3 worm cellular contexts compared by ENCODE assay signal in the genomic region with DNA sequence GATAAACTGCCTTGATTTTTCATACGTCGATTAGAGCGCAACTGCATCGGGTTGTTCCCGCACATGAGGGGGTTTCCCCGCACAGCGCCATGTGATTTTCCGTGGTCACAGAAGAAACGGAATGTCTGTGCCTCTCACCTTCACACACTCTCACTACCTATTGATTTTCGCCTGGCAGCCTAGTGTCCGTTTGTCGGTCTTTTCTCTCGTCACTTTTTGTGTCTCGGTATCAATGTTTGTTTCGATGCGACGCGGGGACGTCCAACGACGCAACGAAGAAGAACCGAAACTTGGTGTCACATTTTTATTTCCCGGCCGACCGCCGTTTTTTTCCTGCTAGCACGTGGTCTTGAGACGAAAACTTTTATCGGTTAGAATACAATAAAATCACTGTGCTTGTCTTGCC.
TF ChIP-seq lines count a peak whose summit lies in the region.

No protein-coding gene starts in this region.

TF ChIP-seq in whole organism, L1 larva, 84 proteins besides CTCF, POLR2A, EP300 and RAD21 (continued from another document and continues in another):
- TF ChIP-seq nhr-20 (tag; optimal IDR thresholded peaks at IDR 0.05; lab: Kevin White, UChicago) (peak; percentile 98), nhr-90 (tag; optimal IDR thresholded peaks at IDR 0.05; lab: Kevin White, UChicago; ENCODE audit: poor library complexity) (peak; percentile 93), nhr-11 (tag; optimal IDR thresholded peaks at IDR 0.05; lab: Kevin White, UChicago) (peak; percentile 65), tbx-2 (tag; optimal IDR thresholded peaks at IDR 0.05; lab: Kevin White, UChicago) (peak; percentile 94), ces-1 (GFP tag; optimal IDR thresholded peaks at IDR 0.05; lab: Kevin White, UChicago) (no peak), hlh-17 (GFP tag; optimal IDR thresholded peaks at IDR 0.05; lab: Kevin White, UChicago; ENCODE audit: borderline replicate concordance) (no peak), egl-13 (tag; optimal IDR thresholded peaks at IDR 0.05; lab: Kevin White, UChicago) (peak; percentile 82), fos-1 (tag; optimal IDR thresholded peaks at IDR 0.05; lab: Kevin White, UChicago) (peak; percentile 65), zag-1 (tag; optimal IDR thresholded peaks at IDR 0.05; lab: Kevin White, UChicago) (no peak), unc-62 (GFP tag; optimal IDR thresholded peaks at IDR 0.05; lab: Kevin White, UChicago) (no peak), elt-3 (tag; optimal IDR thresholded peaks at IDR 0.05; lab: Kevin White, UChicago) (peak in 5 of 6 experiments; percentile 36 to 97 (median 82)), ceh-8 (GFP tag; optimal IDR thresholded peaks at IDR 0.05; lab: Kevin White, UChicago) (no peak), nhr-84 (tag; optimal IDR thresholded peaks at IDR 0.05; lab: Kevin White, UChicago) (no peak), nhr-76 (tag; optimal IDR thresholded peaks at IDR 0.05; lab: Kevin White, UChicago) (peak; percentile 55), hpl-2 (GFP tag; optimal IDR thresholded peaks at IDR 0.05; lab: Kevin White, UChicago) (peak; percentile 91), snu-23 (GFP tag; optimal IDR thresholded peaks at IDR 0.05; lab: Kevin White, UChicago) (peak; percentile 98), swsn-7 (tag; optimal IDR thresholded peaks at IDR 0.05; lab: Kevin White, UChicago) (peak; percentile 92), ceh-82 (tag; optimal IDR thresholded peaks at IDR 0.05; lab: Kevin White, UChicago) (peak; percentile 47 to 81 (median 66)), lsy-2 (tag; optimal IDR thresholded peaks at IDR 0.05; lab: Kevin White, UChicago) (peak; percentile 83 to 95), lin-14 (GFP tag; optimal IDR thresholded peaks at IDR 0.05; lab: Kevin White, UChicago) (peak; percentile 100), ceh-63 (GFP tag; optimal IDR thresholded peaks at IDR 0.05; lab: Kevin White, UChicago) (no peak), ceh-90 (tag; optimal IDR thresholded peaks at IDR 0.05; lab: Kevin White, UChicago) (no peak), efl-3 (GFP tag; optimal IDR thresholded peaks at IDR 0.05; lab: Kevin White, UChicago) (no peak), unc-130 (tag; optimal IDR thresholded peaks at IDR 0.05; lab: Kevin White, UChicago) (peak; percentile 90), aly-2 (tag; optimal IDR thresholded peaks at IDR 0.05; lab: Kevin White, UChicago) (no peak), pax-3 (tag; optimal IDR thresholded peaks at IDR 0.05; lab: Kevin White, UChicago) (peak; percentile 84), unc-30 (tag; optimal IDR thresholded peaks at IDR 0.05; lab: Kevin White, UChicago) (no peak), nhr-85 (tag; lab: Kevin White, UChicago) (peak; percentile 99), aha-1 (tag; optimal IDR thresholded peaks at IDR 0.05; lab: Kevin White, UChicago) (peak; percentile 55), lin-35 (GFP tag; optimal IDR thresholded peaks at IDR 0.05; lab: Kevin White, UChicago) (peak; percentile 83 to 91), efl-1 (optimal IDR thresholded peaks at IDR 0.05; lab: Kevin White, UChicago) (peak; percentile 86 to 91), efl-1 (GFP tag; optimal IDR thresholded peaks at IDR 0.05 in 1 of 2; lab: Kevin White, UChicago) (peak; percentile 72 to 97), unc-86 (tag; optimal IDR thresholded peaks at IDR 0.05; lab: Kevin White, UChicago) (peak; percentile 89), egl-27 (tag; optimal IDR thresholded peaks at IDR 0.05; lab: Kevin White, UChicago) (peak; percentile 84 to 85), pag-3 (tag; optimal IDR thresholded peaks at IDR 0.05; lab: Kevin White, UChicago; ENCODE audit: borderline replicate concordance, insufficient read depth) (peak; percentile 12), grh-1 (GFP tag; IDR thresholded peaks at IDR 0.05; lab: Robert Waterston, UW) (peak; percentile 69), vab-15 (tag; optimal IDR thresholded peaks at IDR 0.05; lab: Kevin White, UChicago) (peak; percentile 58), lin-15B (tag; optimal IDR thresholded peaks at IDR 0.05; lab: Kevin White, UChicago) (peak; percentile 60), nhr-12 (tag; optimal IDR thresholded peaks at IDR 0.05; lab: Kevin White, UChicago) (no peak), dpl-1 (GFP tag; optimal IDR thresholded peaks at IDR 0.05; lab: Kevin White, UChicago) (peak; percentile 72 to 78 (median 72)), fkh-4 (tag; optimal IDR thresholded peaks at IDR 0.05; lab: Kevin White, UChicago; ENCODE audit: borderline replicate concordance) (peak; percentile 44)

TF ChIP-seq in whole organism, L3 larva, 47 proteins besides CTCF, POLR2A, EP300 and RAD21 (continued from another document):
- TF ChIP-seq elt-2 (tag; optimal IDR thresholded peaks at IDR 0.05; lab: Kevin White, UChicago) (peak; percentile 96), unc-62 (GFP tag; optimal IDR thresholded peaks at IDR 0.05; lab: Kevin White, UChicago) (peak; percentile 56), pqm-1 (tag; optimal IDR thresholded peaks at IDR 0.05; lab: Kevin White, UChicago) (peak; percentile 98), egl-5 (tag; optimal IDR thresholded peaks at IDR 0.05; lab: Kevin White, UChicago) (peak; percentile 88), fkh-10 (GFP tag; optimal IDR thresholded peaks at IDR 0.05; lab: Kevin White, UChicago) (peak; percentile 49), ama-1 (optimal IDR thresholded peaks at IDR 0.05; lab: Kevin White, UChicago) (peak; percentile 30), nhr-28 (tag; optimal IDR thresholded peaks at IDR 0.05; lab: Kevin White, UChicago) (no peak), eor-1 (tag; optimal IDR thresholded peaks at IDR 0.05; lab: Kevin White, UChicago) (no peak), nhr-67 (tag; optimal IDR thresholded peaks at IDR 0.05; lab: Kevin White, UChicago) (no peak), nhr-12 (tag; optimal IDR thresholded peaks at IDR 0.05; lab: Kevin White, UChicago) (no peak), nfya-1 (tag; optimal IDR thresholded peaks at IDR 0.05; lab: Kevin White, UChicago; ENCODE audit: insufficient read depth) (peak; percentile 90), mml-1 (tag; optimal IDR thresholded peaks at IDR 0.05; lab: Kevin White, UChicago) (peak; percentile 24), ceh-16 (tag; optimal IDR thresholded peaks at IDR 0.05; lab: Kevin White, UChicago) (no peak), jun-1 (tag; optimal IDR thresholded peaks at IDR 0.05; lab: Kevin White, UChicago) (peak; percentile 93), ZK546.5 (tag; optimal IDR thresholded peaks at IDR 0.05; lab: Kevin White, UChicago) (no peak), hmg-11 (tag; optimal IDR thresholded peaks at IDR 0.05; lab: Kevin White, UChicago) (peak; percentile 81), sea-2 (GFP tag; optimal IDR thresholded peaks at IDR 0.05; lab: Kevin White, UChicago) (peak; percentile 47), aly-2 (tag; optimal IDR thresholded peaks at IDR 0.05; lab: Kevin White, UChicago) (no peak), snpc-4 (tag; optimal IDR thresholded peaks at IDR 0.05; lab: Kevin White, UChicago) (peak; percentile 83), elt-1 (tag; optimal IDR thresholded peaks at IDR 0.05; lab: Kevin White, UChicago) (peak; percentile 25), zag-1 (tag; optimal IDR thresholded peaks at IDR 0.05; lab: Kevin White, UChicago) (no peak), lin-15B (tag; optimal IDR thresholded peaks at IDR 0.05; lab: Kevin White, UChicago) (peak; percentile 87), tbx-2 (tag; optimal IDR thresholded peaks at IDR 0.05; lab: Kevin White, UChicago) (peak; percentile 74), ztf-11 (tag; optimal IDR thresholded peaks at IDR 0.05; lab: Kevin White, UChicago) (no peak), lin-39 (tag; optimal IDR thresholded peaks at IDR 0.05; lab: Kevin White, UChicago) (peak; percentile 90), ceh-82 (tag; optimal IDR thresholded peaks at IDR 0.05; lab: Kevin White, UChicago) (no peak)
TF ChIP-seq in whole organism, L3 larva: peak in this region for 30.

TF ChIP-seq in whole organism, young adult, 124 proteins besides CTCF, POLR2A, EP300 and RAD21 (continued from another document and continues in another):
- TF ChIP-seq T07F8.4 (tag; optimal IDR thresholded peaks at IDR 0.05; lab: Kevin White, UChicago) (no peak), Y79H2A.3 (GFP tag; conservative IDR thresholded peaks at IDR 0.05; lab: Robert Waterston, UW) (no peak), hlh-26 (GFP tag; conservative IDR thresholded peaks at IDR 0.05; lab: Robert Waterston, UW) (no peak), nfya-1 (tag; optimal IDR thresholded peaks at IDR 0.05; lab: Kevin White, UChicago; ENCODE audit: borderline replicate concordance, insufficient read depth) (no peak), F22D6.2 (tag; optimal IDR thresholded peaks at IDR 0.05; lab: Kevin White, UChicago) (peak; percentile 86), mcd-1 (GFP tag; IDR thresholded peaks at IDR 0.05; lab: Robert Waterston, UW) (peak; percentile 89), unc-62 (GFP tag; optimal IDR thresholded peaks at IDR 0.05; lab: Kevin White, UChicago) (peak; percentile 83), C06A6.2 (GFP tag; conservative IDR thresholded peaks at IDR 0.05; lab: Robert Waterston, UW) (peak; percentile 84), die-1 (tag; optimal IDR thresholded peaks at IDR 0.05; lab: Kevin White, UChicago) (peak; percentile 70), aptf-2 (GFP tag; conservative IDR thresholded peaks at IDR 0.05; lab: Robert Waterston, UW) (no peak), D2030.7 (GFP tag; IDR thresholded peaks at IDR 0.05; lab: Robert Waterston, UW) (no peak), let-607 (tag; optimal IDR thresholded peaks at IDR 0.05; lab: Kevin White, UChicago) (peak; percentile 81 to 89), ztf-28 (GFP tag; IDR thresholded peaks at IDR 0.05; lab: Robert Waterston, UW) (no peak), F52B5.7 (tag; optimal IDR thresholded peaks at IDR 0.05; lab: Kevin White, UChicago) (no peak), unc-130 (GFP tag; optimal IDR thresholded peaks at IDR 0.05; lab: Kevin White, UChicago) (no peak), somi-1 (GFP tag; optimal IDR thresholded peaks at IDR 0.05; lab: Kevin White, UChicago) (peak; percentile 95), pha-4 (tag; optimal IDR thresholded peaks at IDR 0.05; lab: Kevin White, UChicago) (peak; percentile 61), lin-26 (GFP tag; IDR thresholded peaks at IDR 0.05; lab: Robert Waterston, UW) (peak; percentile 48; the same call in 1 of the 2 replicates), ceh-79 (tag; optimal IDR thresholded peaks at IDR 0.05; lab: Kevin White, UChicago) (no peak), ztf-26 (tag; optimal IDR thresholded peaks at IDR 0.05; lab: Kevin White, UChicago) (peak; percentile 94), B0035.1 (tag; optimal IDR thresholded peaks at IDR 0.05; lab: Kevin White, UChicago) (peak; percentile 60), Y95B8A.8 (GFP tag; IDR thresholded peaks at IDR 0.05; lab: Robert Waterston, UW) (no peak), snpc-1.3 (tag; optimal IDR thresholded peaks at IDR 0.05; lab: Kevin White, UChicago; ENCODE audit: insufficient read depth) (no peak), K12H6.12 (tag; optimal IDR thresholded peaks at IDR 0.05; lab: Kevin White, UChicago) (peak; percentile 94), lsl-1 (GFP tag; optimal IDR thresholded peaks at IDR 0.05; lab: Kevin White, UChicago) (no peak), zfh-2 (GFP tag; conservative IDR thresholded peaks at IDR 0.05; lab: Robert Waterston, UW) (peak; percentile 95), sea-2 (GFP tag; IDR thresholded peaks at IDR 0.05; lab: Robert Waterston, UW) (no peak), madf-3 (GFP tag; IDR thresholded peaks at IDR 0.05; lab: Robert Waterston, UW) (no peak), xnd-1 (tag; optimal IDR thresholded peaks at IDR 0.05; lab: Kevin White, UChicago) (no peak), hlh-12 (tag; optimal IDR thresholded peaks at IDR 0.05; lab: Kevin White, UChicago) (no peak), snpc-3.4 (tag; optimal IDR thresholded peaks at IDR 0.05; lab: Kevin White, UChicago) (no peak), hsf-1 (GFP tag; IDR thresholded peaks at IDR 0.05; lab: Robert Waterston, UW) (0 out of 2 replicates have a peak, but pooled peaks have one; percentile 35), snpc-4 (GFP tag; optimal IDR thresholded peaks at IDR 0.05; lab: Kevin White, UChicago) (peak; percentile 16), snpc-4 (tag; optimal IDR thresholded peaks at IDR 0.05; lab: Kevin White, UChicago) (peak; percentile 33 to 71 (median 52)), Y67H2A.10 (GFP tag; conservative IDR thresholded peaks at IDR 0.05; lab: Robert Waterston, UW) (peak; percentile 62; the same call in 1 of the 2 replicates), tbp1 (GFP tag; optimal IDR thresholded peaks at IDR 0.05; lab: Kevin White, UChicago) (peak; percentile 70), lir-1 (GFP tag; conservative IDR thresholded peaks at IDR 0.05; lab: Robert Waterston, UW) (peak; percentile 71; the same call in 1 of the 2 replicates), mxl-1 (tag; optimal IDR thresholded peaks at IDR 0.05; lab: Kevin White, UChicago) (peak; percentile 20), ets-4 (GFP tag; optimal IDR thresholded peaks at IDR 0.05; lab: Kevin White, UChicago) (peak; percentile 86), madf-8 (GFP tag; conservative IDR thresholded peaks at IDR 0.05; lab: Robert Waterston, UW) (no peak), ztf-25 (GFP tag; IDR thresholded peaks at IDR 0.05; lab: Robert Waterston, UW) (no peak), cebp-2 (GFP tag; IDR thresholded peaks at IDR 0.05; lab: Robert Waterston, UW) (no peak), ama-1 (optimal IDR thresholded peaks at IDR 0.05; lab: Kevin White, UChicago) (no peak), ama-1 (GFP tag; optimal IDR thresholded peaks at IDR 0.05; lab: Kevin White, UChicago) (no peak), madf-10 (tag; optimal IDR thresholded peaks at IDR 0.05; lab: Kevin White, UChicago) (peak; percentile 91), Y56A3A.18 (GFP tag; IDR thresholded peaks at IDR 0.05; lab: Robert Waterston, UW) (peak; percentile 57; the same call in 1 of the 2 replicates), pbrm-1 (GFP tag; IDR thresholded peaks at IDR 0.05; lab: Robert Waterston, UW) (peak; percentile 79; the same call in 1 of the 2 replicates), aptf-3 (GFP tag; IDR thresholded peaks at IDR 0.05; lab: Robert Waterston, UW) (no peak), bed-2 (GFP tag; IDR thresholded peaks at IDR 0.05; lab: Robert Waterston, UW) (no peak), mel-28 (tag; optimal IDR thresholded peaks at IDR 0.05; lab: Kevin White, UChicago; ENCODE audit: borderline replicate concordance) (no peak), tlf-1 (GFP tag; optimal IDR thresholded peaks at IDR 0.05; lab: Kevin White, UChicago) (peak; percentile 85), atf-7 (tag; optimal IDR thresholded peaks at IDR 0.05; lab: Kevin White, UChicago) (peak; percentile 96), F37B4.10 (GFP tag; IDR thresholded peaks at IDR 0.05; lab: Robert Waterston, UW) (0 out of 2 replicates have a peak, but pooled peaks have one; percentile 46), ceh-58 (GFP tag; IDR thresholded peaks at IDR 0.05; lab: Robert Waterston, UW) (no peak), akir-1 (GFP tag; optimal IDR thresholded peaks at IDR 0.05; lab: Kevin White, UChicago) (no peak), ZK185.1 (tag; optimal IDR thresholded peaks at IDR 0.05; lab: Kevin White, UChicago; ENCODE audit: poor library complexity, severe bottlenecking) (peak; percentile 87), attf-6 (GFP tag; IDR thresholded peaks at IDR 0.05; lab: Robert Waterston, UW) (no peak), egrh-3 (GFP tag; IDR thresholded peaks at IDR 0.05; lab: Robert Waterston, UW) (peak; percentile 10; the same call in 1 of the 2 replicates), nhr-90 (tag; optimal IDR thresholded peaks at IDR 0.05; lab: Kevin White, UChicago) (peak; percentile 92), dox-1 (GFP tag; IDR thresholded peaks at IDR 0.05; lab: Robert Waterston, UW) (peak; percentile 74), egl-18 (GFP tag; IDR thresholded peaks at IDR 0.05; lab: Robert Waterston, UW) (no peak), fkh-3 (tag; optimal IDR thresholded peaks at IDR 0.05; lab: Kevin White, UChicago) (no peak), nhr-120 (GFP tag; IDR thresholded peaks at IDR 0.05; lab: Robert Waterston, UW) (no peak), snpc-1.1 (tag; optimal IDR thresholded peaks at IDR 0.05; lab: Kevin White, UChicago; ENCODE audit: insufficient read depth) (no peak), F49E8.2 (tag; optimal IDR thresholded peaks at IDR 0.05; lab: Kevin White, UChicago; ENCODE audit: insufficient read depth) (no peak), F39B2.1 (GFP tag; IDR thresholded peaks at IDR 0.05; lab: Robert Waterston, UW) (no peak), efl-1 (GFP tag; optimal IDR thresholded peaks at IDR 0.05; lab: Kevin White, UChicago) (peak; percentile 22)
